Worm (Caenorhabditis elegans) whole organism, L4 larva: ENCODE measurements around the gene srh-250.

Source experiments
- Y5F2A.4 ChIP-seq: fragments of 200-800 bp; sonication (Bioruptor generic); optimal IDR thresholded peaks from 2 replicates; lab custom pipeline; 2018; ENCODE audit warnings: mild to moderate bottlenecking, missing genetic modification characterization, missing compliant biosample characterization
- aha-1 ChIP-seq: fragments of 150-350 bp; peaks from one replicate; lab custom pipeline; 2014; ENCODE audit warnings: missing biosample characterization, missing genetic modification characterization
- ceh-32 ChIP-seq: sonication (generic microtip); optimal IDR thresholded peaks from 2 replicates; lab custom pipeline; 2016; ENCODE audit warnings: mild to moderate bottlenecking, missing genetic modification characterization, missing compliant biosample characterization; ENCODE audit not compliant: poor library complexity
- ctbp-1 ChIP-seq: fragments of 200-800 bp; sonication (Bioruptor generic); IDR thresholded peaks from 2 replicates; pipeline ENCODE4 v1.3.6; 2022; ENCODE audit warnings: missing genetic modification reagents, missing genetic modification characterization, missing compliant biosample characterization
- daf-8 ChIP-seq: fragments of 200-800 bp; sonication (Bioruptor generic); IDR thresholded peaks from 2 replicates; pipeline ENCODE4 v1.3.6; 2022; ENCODE audit warnings: missing genetic modification characterization, missing compliant biosample characterization
- egl-27 ChIP-seq: sonication (generic microtip); optimal IDR thresholded peaks from 3 replicates; lab custom pipeline; 2017; ENCODE audit warnings: missing biosample characterization, missing genetic modification reagents, missing genetic modification characterization
- fkh-10 ChIP-seq: fragments of 150-350 bp; optimal IDR thresholded peaks from 2 replicates; lab custom pipeline; 2014; ENCODE audit warnings: missing biosample characterization, missing genetic modification reagents, missing genetic modification characterization
- gei-8 ChIP-seq: fragments of 200-800 bp; sonication (Bioruptor generic); optimal IDR thresholded peaks from 2 replicates; lab custom pipeline; 2018; ENCODE audit warnings: mild to moderate bottlenecking, missing genetic modification characterization, missing compliant biosample characterization
- hif-1 ChIP-seq, 2 experiments: sonication (generic microtip); optimal IDR thresholded peaks; 2 replicates each; lab custom pipeline; 2016 to 2017; ENCODE audit warnings: missing compliant biosample characterization in 2 of 2, missing genetic modification characterization in 2 of 2, missing genetic modification reagents in 2 of 2, missing genotype in 2 of 2, mild to moderate bottlenecking in 1 of 2
- hmg-1.1 ChIP-seq: fragments of 200-800 bp; sonication (Bioruptor generic); IDR thresholded peaks from 2 replicates; pipeline ENCODE4 v1.3.6; 2022; ENCODE audit warnings: missing genetic modification reagents, missing genetic modification characterization, missing compliant biosample characterization
- jun-1 ChIP-seq: fragments of 150-350 bp; optimal IDR thresholded peaks from 2 replicates; lab custom pipeline; 2014; ENCODE audit warnings: missing biosample characterization, missing genetic modification reagents, missing genetic modification characterization
- lin-1 ChIP-seq: fragments of 200-800 bp; sonication (Bioruptor generic); IDR thresholded peaks from 2 replicates; pipeline ENCODE4 v1.3.6; 2022; ENCODE audit warnings: missing genetic modification reagents, missing genetic modification characterization, missing compliant biosample characterization
- lir-3 ChIP-seq: sonication (generic microtip); optimal IDR thresholded peaks from 2 replicates; lab custom pipeline; 2016; ENCODE audit warnings: mild to moderate bottlenecking, missing genetic modification characterization, missing compliant biosample characterization
- madf-9 ChIP-seq: fragments of 200-800 bp; sonication (Bioruptor generic); conservative IDR thresholded peaks from 2 replicates; pipeline ENCODE4 v1.3.6; 2022; ENCODE audit warnings: missing genetic modification reagents, missing genetic modification characterization, missing compliant biosample characterization
- mes-2 ChIP-seq: sonication (generic microtip); optimal IDR thresholded peaks from 2 replicates; lab custom pipeline; 2016; ENCODE audit warnings: missing genotype, mild to moderate bottlenecking, missing genetic modification characterization, missing compliant biosample characterization; ENCODE audit not compliant: poor library complexity, severe bottlenecking
- mxl-3 ChIP-seq: fragments of 200-800 bp; sonication (Bioruptor generic); optimal IDR thresholded peaks from 2 replicates; lab custom pipeline; 2018; ENCODE audit warnings: mild to moderate bottlenecking, missing genetic modification characterization, missing compliant biosample characterization
- nhr-11 ChIP-seq: fragments of 150-350 bp; optimal IDR thresholded peaks from 2 replicates; lab custom pipeline; 2014; ENCODE audit warnings: missing biosample characterization, missing genetic modification characterization
- nhr-41 ChIP-seq: fragments of 200-800 bp; sonication (Bioruptor generic); IDR thresholded peaks from 2 replicates; pipeline ENCODE4 v1.3.6; 2022; ENCODE audit warnings: missing genetic modification reagents, missing genetic modification characterization, missing compliant biosample characterization
- nhr-76 ChIP-seq: fragments of 150-350 bp; optimal IDR thresholded peaks from 2 replicates; lab custom pipeline; 2014; ENCODE audit warnings: missing biosample characterization, missing genetic modification characterization
- php-3 ChIP-seq: fragments of 200-800 bp; sonication (Bioruptor generic); IDR thresholded peaks from 2 replicates; pipeline ENCODE4 v1.3.6; 2022; ENCODE audit warnings: missing genetic modification reagents, missing genetic modification characterization, missing compliant biosample characterization
- pqm-1 ChIP-seq: sonication (generic microtip); optimal IDR thresholded peaks from 2 replicates; lab custom pipeline; 2017; ENCODE audit warnings: missing biosample characterization, missing genetic modification characterization
- sdz-12 ChIP-seq: fragments of 200-800 bp; sonication (Bioruptor generic); optimal IDR thresholded peaks from 2 replicates; lab custom pipeline; 2018; ENCODE audit warnings: mild to moderate bottlenecking, missing genetic modification characterization, missing compliant biosample characterization
- spr-1 ChIP-seq: sonication (generic microtip); optimal IDR thresholded peaks from 2 replicates; lab custom pipeline; 2016; ENCODE audit warnings: mild to moderate bottlenecking, missing genetic modification characterization, missing compliant biosample characterization
- unc-39 ChIP-seq: sonication (generic microtip); optimal IDR thresholded peaks from 2 replicates; lab custom pipeline; 2017; ENCODE audit warnings: missing biosample characterization, missing genetic modification characterization
- unc-62 ChIP-seq, 3 experiments: fragments of 150-350 bp in 1 of 3; sonication (generic microtip); optimal IDR thresholded peaks in 2 of 3; peaks in 1 of 3; 1 replicate in 1 of 3; 2 replicates in 2 of 3; lab custom pipeline; 2014 to 2017; ENCODE audit warnings: missing biosample characterization in 3 of 3, missing genetic modification characterization in 3 of 3, missing genetic modification reagents in 3 of 3, missing genotype in 1 of 3
- zip-2 ChIP-seq: fragments of 150-350 bp; optimal IDR thresholded peaks from 2 replicates; lab custom pipeline; 2014; ENCODE audit warnings: missing biosample characterization, missing genetic modification characterization
- ztf-11 ChIP-seq: fragments of 150-350 bp; optimal IDR thresholded peaks from 2 replicates; lab custom pipeline; 2014; ENCODE audit warnings: missing biosample characterization, missing genetic modification characterization
- ztf-7 ChIP-seq: fragments of 150-350 bp; optimal IDR thresholded peaks from 2 replicates; lab custom pipeline; 2014; ENCODE audit warnings: missing biosample characterization, missing genetic modification characterization

The srh-250 gene

ce11 chrII:3878330-3878729 lies at the start of gene srh-250:
Gene srh-250, plus strand, starts transcription at chrII:3878630.
- TF ChIP-seq nhr-41 (GFP tag; lab: Robert Waterston, UW) (no peak), ztf-11 (no peak), php-3 (GFP tag; lab: Robert Waterston, UW) (no peak), lin-1 (GFP tag; lab: Robert Waterston, UW) (no peak), unc-62 (GFP tag; optimal IDR thresholded peaks at IDR 0.05 in 1 of 2; lab: Kevin White, UChicago) (no peak), unc-62 (tag; optimal IDR thresholded peaks at IDR 0.05; lab: Kevin White, UChicago) (no peak), ztf-7 (tag; lab: Kevin White, UChicago) (no peak), mes-2 (no peak), ceh-32 (tag; lab: Kevin White, UChicago) (no peak), egl-27 (tag; lab: Kevin White, UChicago) (no peak), nhr-11 (tag; lab: Kevin White, UChicago) (no peak), sdz-12 (no peak), spr-1 (tag; lab: Kevin White, UChicago) (no peak), hif-1 (tag; optimal IDR thresholded peaks at IDR 0.05; lab: Kevin White, UChicago) (no peak), pqm-1 (no peak), nhr-76 (no peak), aha-1 (no peak), jun-1 (no peak), mxl-3 (GFP tag; lab: Kevin White, UChicago) (no peak)

- TF ChIP-seq zip-2 (tag; lab: Kevin White, UChicago) (no peak), unc-62 (GFP tag; optimal IDR thresholded peaks at IDR 0.05 in 1 of 2; lab: Kevin White, UChicago) (peak in 1 of 2 experiments; percentile 93), unc-62 (tag; optimal IDR thresholded peaks at IDR 0.05; lab: Kevin White, UChicago) (no peak)
Measured at ce11 chrII:3829623-3830022, 48.8 kb upstream of the srh-250 start.

- TF ChIP-seq hmg-1.1, result no peak
- TF ChIP-seq nhr-41 (GFP tag; lab: Robert Waterston, UW), result no peak
- TF ChIP-seq nhr-11 (tag; lab: Kevin White, UChicago), result no peak
- TF ChIP-seq madf-9 (GFP tag; lab: Robert Waterston, UW), result no peak
Measured at ce11 chrII:3832383-3832782, 46.0 kb upstream of the srh-250 start, which contains the start of gene F54D10.9. Gene F54D10.9, minus strand, starts transcription at chrII:3832483.

- TF ChIP-seq spr-1 (tag; lab: Kevin White, UChicago), result no peak
- TF ChIP-seq lir-3, result no peak
- no peak for TF ChIP-seq gei-8
- 0 out of 2 replicates have a peak, but pooled peaks have one; percentile 6 for TF ChIP-seq ctbp-1
- no peak for TF ChIP-seq nhr-11 (tag; lab: Kevin White, UChicago)
- no peak for TF ChIP-seq unc-39 (tag; lab: Kevin White, UChicago)
- no peak for TF ChIP-seq ceh-32 (tag; lab: Kevin White, UChicago)
Measured at ce11 chrII:3835915-3836314, 42.5 kb upstream of the srh-250 start, which contains the start of gene oac-4. Gene oac-4, minus strand, starts transcription at chrII:3836015.

- peak; percentile 10 for TF ChIP-seq aha-1
- no peak for TF ChIP-seq Y5F2A.4 (GFP tag; lab: Kevin White, UChicago)
- TF ChIP-seq, all 104 proteins: peak for 1
Measured at ce11 chrII:3839562-3839961, 38.9 kb upstream of the srh-250 start, which contains the start of gene C17A2.4. Gene C17A2.4, plus strand, starts transcription at chrII:3839862.

ce11 chrII:3843305-3843704 lies 35.1 kb upstream of the srh-250 start, which contains the start of the genes C17A2.7 and C17A2.3:
Gene C17A2.7, minus strand, starts transcription at chrII:3843405.
Gene C17A2.3, plus strand, starts transcription at chrII:3843609.
- no peak for TF ChIP-seq daf-8 (GFP tag; lab: Robert Waterston, UW)
- peak; percentile 78 for TF ChIP-seq aha-1

ce11 chrII:3846028-3846427 lies 32.4 kb upstream of the srh-250 start, which contains the start of gene C17A2.2:
Gene C17A2.2, plus strand, starts transcription at chrII:3846328.
- TF ChIP-seq unc-62 (GFP tag; optimal IDR thresholded peaks at IDR 0.05 in 1 of 2; lab: Kevin White, UChicago) (peak in 1 of 2 experiments; percentile 69), unc-62 (tag; optimal IDR thresholded peaks at IDR 0.05; lab: Kevin White, UChicago) (no peak), fkh-10 (GFP tag; lab: Kevin White, UChicago) (no peak)
